Fruit fly (Drosophila melanogaster) whole organism, pupa: ENCODE data around the gene CG10254.

Experiments used
- CG10348 ChIP-seq: fragments of 200-800 bp; sonication (Bioruptor generic); IDR thresholded peaks from 2 replicates; pipeline ENCODE4 v1.3.6; 2022; ENCODE audit warnings: missing biosample characterization, missing genetic modification characterization
- CG8159 ChIP-seq: fragments of 200-800 bp; sonication (Bioruptor generic); optimal IDR thresholded peaks from 3 replicates; lab custom pipeline; 2018; ENCODE audit warnings: missing biosample characterization, mild to moderate bottlenecking, missing genetic modification characterization, moderate library complexity
- Pif1A ChIP-seq: fragments of 200-800 bp; sonication (Bioruptor generic); optimal IDR thresholded peaks from 3 replicates; lab custom pipeline; 2016; ENCODE audit warnings: missing biosample characterization, missing genetic modification characterization

dm6 chr3R:23732533-23732932 is 37.8 kb upstream of the CG10254 start:
- TF ChIP-seq Pif1A (GFP tag; lab: Kevin White, UChicago) (no peak), CG10348 (GFP tag; lab: Robert Waterston, UW) (no peak), CG8159 (tag; lab: Kevin White, UChicago) (no peak)
